Worm (Caenorhabditis elegans) whole organism, L4/young adult: ENCODE data around the gene oig-1.

ENCODE experiments used
- W03F9.2 ChIP-seq: fragments of 150-350 bp; optimal IDR thresholded peaks from 2 replicates; lab custom pipeline; 2014; ENCODE audit warnings: missing biosample characterization, missing genetic modification characterization
- dao-5 ChIP-seq: sonication (generic microtip); optimal IDR thresholded peaks from 2 replicates; lab custom pipeline; 2016; ENCODE audit warnings: missing genotype, missing genetic modification characterization, moderate library complexity, missing compliant biosample characterization
- him-1 ChIP-seq: sonication (generic microtip); optimal IDR thresholded peaks from 2 replicates; lab custom pipeline; 2016; ENCODE audit warnings: missing genotype, missing genetic modification reagents, missing genetic modification characterization, missing compliant biosample characterization

DNA sequence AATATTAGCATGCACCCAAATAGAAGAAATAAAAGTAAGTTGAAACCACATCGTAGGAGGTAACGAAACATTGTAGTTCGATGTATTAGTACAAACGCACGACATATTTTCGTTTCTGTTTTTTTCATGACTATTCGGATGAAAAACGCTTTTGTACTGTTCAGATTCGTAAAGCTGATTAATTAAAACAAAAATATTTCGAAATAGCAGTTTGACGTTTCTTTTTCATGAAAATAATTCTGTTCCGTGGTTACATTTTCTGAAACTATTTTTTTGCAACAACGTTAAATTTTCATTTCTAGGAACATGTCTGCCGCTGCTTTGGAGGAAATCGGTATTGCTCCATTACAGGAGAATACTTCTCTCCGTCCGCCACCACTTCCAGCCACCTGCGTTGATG, 36.0 kb downstream of the oig-1 start, which contains the start of gene rpt-3:
- TF ChIP-seq W03F9.2 (no peak), him-1 (no peak), dao-5 (tag; lab: Kevin White, UChicago) (no peak)
